Worm (Caenorhabditis elegans): ENCODE data around the gene F10C5.3.

Gene F10C5.3

DNA sequence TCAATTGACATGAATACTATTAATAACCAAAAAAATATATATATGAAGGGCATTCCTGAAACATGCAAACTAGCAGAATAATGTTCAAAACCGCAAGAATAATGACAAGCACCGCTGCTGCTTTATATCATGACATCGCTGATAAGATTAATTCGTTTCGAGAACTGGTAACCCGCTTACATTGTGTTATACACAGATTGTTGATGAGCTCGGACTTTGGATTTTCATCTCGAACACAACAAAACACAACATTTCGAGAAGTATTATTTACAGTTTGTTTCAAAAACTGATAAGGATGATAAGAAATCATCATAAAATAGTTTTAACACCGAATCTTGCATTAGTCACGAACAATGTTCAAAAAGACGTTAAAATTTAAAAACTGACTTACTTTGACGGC lies 47.2 kb downstream of the F10C5.3 start:
- TF ChIP-seq elt-2 (tag; optimal IDR thresholded peaks at IDR 0.05) (peak; percentile 58), aly-2 (tag; optimal IDR thresholded peaks at IDR 0.05) (no peak)

DNA sequence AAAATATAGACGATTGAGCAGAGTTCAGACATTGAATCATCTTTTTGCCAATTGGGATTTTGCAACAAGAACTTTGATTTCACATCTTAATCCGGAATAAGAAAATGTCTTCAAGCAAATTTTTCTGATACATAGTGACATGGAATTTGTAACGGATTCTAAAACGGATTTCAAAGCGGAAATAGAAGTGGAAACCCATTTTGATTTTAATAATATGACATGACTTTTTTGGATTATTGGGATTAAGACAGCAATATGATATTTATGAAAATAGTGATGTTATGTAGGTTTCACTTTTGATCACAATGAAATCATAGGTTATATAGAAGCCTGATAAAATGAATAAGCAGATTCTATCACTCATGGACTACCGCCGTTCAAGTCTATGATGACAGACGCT lies 48.5 kb downstream of the F10C5.3 start:
- TF ChIP-seq jun-1 (tag; optimal IDR thresholded peaks at IDR 0.05) (no peak), snpc-4 (tag; optimal IDR thresholded peaks at IDR 0.05) (no peak), lsy-12 (tag; optimal IDR thresholded peaks at IDR 0.05) (no peak), skn-1 (tag; optimal IDR thresholded peaks at IDR 0.05) (no peak), daf-12 (tag; optimal IDR thresholded peaks at IDR 0.05) (no peak)
